Worm (Caenorhabditis elegans) whole organism, early embryonic: Measurements from ENCODE around the gene clec-145.

ENCODE experiments used
- F13C5.2 ChIP-seq: sonication (generic microtip); optimal IDR thresholded peaks from 2 replicates; lab custom pipeline; 2017; ENCODE audit warnings: mild to moderate bottlenecking, missing genetic modification characterization, inconsistent platforms, missing compliant biosample characterization
- ama-1 ChIP-seq: fragments of 150-350 bp; optimal IDR thresholded peaks from 2 replicates; lab custom pipeline; 2014
- ceh-13 ChIP-seq: fragments of 200-800 bp; sonication (Bioruptor generic); optimal IDR thresholded peaks from 2 replicates; lab custom pipeline; 2018; ENCODE audit warnings: mild to moderate bottlenecking, missing genetic modification characterization, missing compliant biosample characterization
- ceh-36 ChIP-seq: sonication (generic microtip); optimal IDR thresholded peaks from 2 replicates; lab custom pipeline; 2016; ENCODE audit warnings: missing genetic modification characterization, inconsistent platforms, missing compliant biosample characterization
- flt-1 ChIP-seq: fragments of 200-800 bp; sonication (Bioruptor generic); IDR thresholded peaks from 2 replicates; pipeline ENCODE4 v1.3.6; 2022; ENCODE audit warnings: missing genetic modification characterization, missing compliant biosample characterization
- pes-1 ChIP-seq: fragments of 200-800 bp; sonication (Bioruptor generic); IDR thresholded peaks from 2 replicates; pipeline ENCODE4 v1.3.6; 2022; ENCODE audit warnings: missing genetic modification reagents, missing genetic modification characterization, missing compliant biosample characterization
- sea-1 ChIP-seq: fragments of 200-800 bp; sonication (Bioruptor generic); conservative IDR thresholded peaks from 2 replicates; pipeline ENCODE4 v1.3.6; 2022; ENCODE audit warnings: missing genetic modification characterization, missing compliant biosample characterization
- tra-4 ChIP-seq: sonication (generic microtip); optimal IDR thresholded peaks from 2 replicates; lab custom pipeline; 2017; ENCODE audit warnings: missing genetic modification characterization, missing compliant biosample characterization

DNA sequence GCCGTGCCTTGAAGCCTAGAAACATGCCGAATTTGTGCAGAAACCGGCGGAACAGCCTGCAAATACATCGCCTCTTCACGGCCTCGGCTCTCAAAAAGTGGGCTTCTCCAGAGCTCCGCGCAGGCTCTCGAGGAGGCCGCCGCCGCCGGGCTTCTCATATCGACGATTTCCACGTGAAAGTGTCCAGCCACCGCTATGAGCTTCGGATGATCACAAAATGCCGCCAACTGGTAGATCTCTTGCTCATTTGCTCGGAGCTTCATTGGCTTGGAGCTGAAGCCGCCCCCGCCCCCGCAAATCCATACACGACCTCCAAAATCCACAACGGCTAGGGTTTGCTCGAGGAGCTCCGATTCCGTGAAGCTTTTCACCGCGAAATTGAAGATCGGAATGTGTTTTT lies 29.8 kb downstream of the clec-145 start:
- TF ChIP-seq ama-1 = no peak
- no peak for TF ChIP-seq ceh-13 (GFP tag; lab: Kevin White, UChicago)
- no peak for TF ChIP-seq sea-1
- TF ChIP-seq ceh-36 (tag; lab: Kevin White, UChicago) = no peak
- no peak for TF ChIP-seq flt-1
- TF ChIP-seq tra-4 (tag; lab: Kevin White, UChicago) = no peak
- TF ChIP-seq pes-1 (GFP tag; lab: Robert Waterston, UW) = no peak
- no peak for TF ChIP-seq F13C5.2 (tag; lab: Kevin White, UChicago)
